Worm (Caenorhabditis elegans): ENCODE measurements around the gene trm-2A.

ce11 chrV:911474-911873 lies 6.7 kb downstream of the trm-2A start, which contains the start of gene adh-5:
- no peak for TF ChIP-seq cog-1 (tag; optimal IDR thresholded peaks at IDR 0.05)
- no peak for TF ChIP-seq ztf-29 (GFP tag; IDR thresholded peaks at IDR 0.05)
- TF ChIP-seq flt-1 (GFP tag; IDR thresholded peaks at IDR 0.05), result no peak
- no peak for TF ChIP-seq med-1 (GFP tag; optimal IDR thresholded peaks at IDR 0.05; ENCODE audit: insufficient read depth)
- no peak for TF ChIP-seq ztf-23 (GFP tag; IDR thresholded peaks at IDR 0.05)
- TF ChIP-seq klf-2 (GFP tag; conservative IDR thresholded peaks at IDR 0.05), result no peak
- TF ChIP-seq T22C8.4 (GFP tag; IDR thresholded peaks at IDR 0.05), result no peak

All from whole organism, midembryonic.